Worm (Caenorhabditis elegans): ENCODE data around the gene mrps-21.

- TF ChIP-seq elt-3 (tag; optimal IDR thresholded peaks at IDR 0.05): no peak
- TF ChIP-seq tbx-8 (GFP tag; optimal IDR thresholded peaks at IDR 0.05): no peak
- no peak for TF ChIP-seq unc-62 (GFP tag; optimal IDR thresholded peaks at IDR 0.05)
- no peak for TF ChIP-seq snpc-4 (tag; optimal IDR thresholded peaks at IDR 0.05)
- TF ChIP-seq mab-5 (tag; optimal IDR thresholded peaks at IDR 0.05): no peak
- no peak for TF ChIP-seq lin-32 (GFP tag; optimal IDR thresholded peaks at IDR 0.05)
- no peak for TF ChIP-seq ceh-83 (GFP tag; optimal IDR thresholded peaks at IDR 0.05)
- TF ChIP-seq nhr-12 (tag; optimal IDR thresholded peaks at IDR 0.05): no peak
Observed at ce11 chrIV:4652962-4653361, 6.4 kb downstream of the mrps-21 start, which contains the start of gene psr-1.

All from whole organism, mixed stage, embryonic.